Worm (Caenorhabditis elegans) whole organism, midembryonic: ENCODE measurements around the gene F55B11.6.

Experiments used
- T22C8.4 ChIP-seq: fragments of 200-800 bp; sonication (Bioruptor generic); IDR thresholded peaks from 2 replicates; pipeline ENCODE4 v1.3.6; 2022; ENCODE audit warnings: missing genetic modification characterization, missing compliant biosample characterization
- flt-1 ChIP-seq: fragments of 200-800 bp; sonication (Bioruptor generic); IDR thresholded peaks from 2 replicates; pipeline ENCODE4 v1.3.6; 2022; ENCODE audit warnings: missing genetic modification characterization, missing compliant biosample characterization
- klf-2 ChIP-seq: fragments of 200-800 bp; sonication (Bioruptor generic); conservative IDR thresholded peaks from 2 replicates; pipeline ENCODE4 v1.3.6; 2022; ENCODE audit warnings: missing genetic modification reagents, missing genetic modification characterization, missing compliant biosample characterization
- ref-1 ChIP-seq: fragments of 200-800 bp; sonication (Bioruptor generic); conservative IDR thresholded peaks from 2 replicates; pipeline ENCODE4 v1.3.6; 2022; ENCODE audit warnings: missing genetic modification reagents, missing genetic modification characterization, missing compliant biosample characterization

- TF ChIP-seq ref-1 (no peak), klf-2 (GFP tag; lab: Robert Waterston, UW) (no peak), flt-1 (GFP tag; lab: Robert Waterston, UW) (no peak), T22C8.4 (no peak)
These were observed 26.9 kb downstream of the F55B11.6 start for ce11 chrIV:14390023-14390614.
